Worm (Caenorhabditis elegans) whole organism, L4 larva: ENCODE measurements around the gene Y7A5A.20.

Experiments
- D1046.2 ChIP-seq: fragments of 200-800 bp; sonication (Bioruptor generic); IDR thresholded peaks from 2 replicates; pipeline ENCODE4 v1.3.6; 2022; ENCODE audit warnings: missing genetic modification characterization, missing compliant biosample characterization
- F10B5.3 ChIP-seq: sonication (generic microtip); optimal IDR thresholded peaks from 2 replicates; lab custom pipeline; 2016; ENCODE audit warnings: mild to moderate bottlenecking, missing genetic modification characterization, missing compliant biosample characterization
- F26F4.8 ChIP-seq: fragments of 200-800 bp; sonication (Bioruptor generic); conservative IDR thresholded peaks from 2 replicates; pipeline ENCODE4 v1.3.6; 2022; ENCODE audit warnings: missing genetic modification characterization, missing compliant biosample characterization
- F37D6.2 ChIP-seq: sonication (generic microtip); optimal IDR thresholded peaks from 2 replicates; lab custom pipeline; 2016; ENCODE audit warnings: mild to moderate bottlenecking, missing genetic modification characterization, missing compliant biosample characterization
- F44E2.7 ChIP-seq: fragments of 200-800 bp; sonication (Bioruptor generic); IDR thresholded peaks from 2 replicates; pipeline ENCODE4 v2.1.2; 2022; ENCODE audit warnings: missing genetic modification characterization, missing compliant biosample characterization
- F49E8.2 ChIP-seq: sonication (generic microtip); optimal IDR thresholded peaks from 2 replicates; lab custom pipeline; 2016; ENCODE audit warnings: missing compliant biosample characterization, mild to moderate bottlenecking, missing genetic modification characterization, borderline replicate concordance
- R02D3.7 ChIP-seq: fragments of 150-350 bp; sonication (generic microtip); optimal IDR thresholded peaks from 3 replicates; lab custom pipeline; 2014; ENCODE audit warnings: missing biosample characterization, missing genetic modification characterization
- T20F7.1 ChIP-seq: fragments of 200-800 bp; sonication (Bioruptor generic); optimal IDR thresholded peaks from 2 replicates; lab custom pipeline; 2018; ENCODE audit warnings: mild to moderate bottlenecking, missing genetic modification characterization, missing compliant biosample characterization
- T26A8.4 ChIP-seq: fragments of 200-800 bp; sonication (Bioruptor generic); IDR thresholded peaks from 2 replicates; pipeline ENCODE4 v1.3.6; 2022; ENCODE audit warnings: missing genetic modification characterization, missing compliant biosample characterization
- Y105C5A.15 ChIP-seq: fragments of 200-800 bp; sonication (Bioruptor generic); IDR thresholded peaks from 2 replicates; pipeline ENCODE4 v1.3.6; 2022; ENCODE audit warnings: missing genetic modification characterization, missing compliant biosample characterization
- Y48G9A.11 ChIP-seq: fragments of 200-800 bp; sonication (Bioruptor generic); IDR thresholded peaks from 2 replicates; pipeline ENCODE4 v1.3.6; 2022; ENCODE audit warnings: missing genetic modification reagents, missing genetic modification characterization, missing compliant biosample characterization
- Y5F2A.4 ChIP-seq: fragments of 200-800 bp; sonication (Bioruptor generic); optimal IDR thresholded peaks from 2 replicates; lab custom pipeline; 2018; ENCODE audit warnings: mild to moderate bottlenecking, missing genetic modification characterization, missing compliant biosample characterization
- ZK337.2 ChIP-seq: fragments of 200-800 bp; sonication (Bioruptor generic); IDR thresholded peaks from 2 replicates; pipeline ENCODE4 v1.3.6; 2022; ENCODE audit warnings: missing genetic modification reagents, missing genetic modification characterization, missing compliant biosample characterization
- aha-1 ChIP-seq: fragments of 150-350 bp; peaks from one replicate; lab custom pipeline; 2014; ENCODE audit warnings: missing biosample characterization, missing genetic modification characterization
- aly-2 ChIP-seq: sonication (generic microtip); optimal IDR thresholded peaks from 2 replicates; lab custom pipeline; 2018; ENCODE audit warnings: missing biosample characterization, missing genetic modification characterization
- arid-1 ChIP-seq: fragments of 200-800 bp; sonication (Bioruptor generic); conservative IDR thresholded peaks from 2 replicates; pipeline ENCODE4 v1.3.6; 2022; ENCODE audit warnings: missing genetic modification reagents, missing genetic modification characterization, missing compliant biosample characterization
- ceh-20 ChIP-seq: fragments of 200-800 bp; sonication (Bioruptor generic); IDR thresholded peaks from 2 replicates; pipeline ENCODE4 v1.3.6; 2022; ENCODE audit warnings: missing genetic modification reagents, missing genetic modification characterization, missing compliant biosample characterization
- ceh-28 ChIP-seq: fragments of 150-350 bp; optimal IDR thresholded peaks from 2 replicates; lab custom pipeline; 2014; ENCODE audit warnings: missing biosample characterization, missing genetic modification reagents, missing genetic modification characterization
- ceh-32 ChIP-seq: sonication (generic microtip); optimal IDR thresholded peaks from 2 replicates; lab custom pipeline; 2016; ENCODE audit warnings: mild to moderate bottlenecking, missing genetic modification characterization, missing compliant biosample characterization; ENCODE audit not compliant: poor library complexity
- ceh-44 ChIP-seq: fragments of 200-800 bp; sonication (Bioruptor generic); IDR thresholded peaks from 2 replicates; pipeline ENCODE4 v1.3.6; 2022; ENCODE audit warnings: missing genetic modification reagents, missing genetic modification characterization, missing compliant biosample characterization
- ces-1 ChIP-seq: fragments of 150-350 bp; sonication (generic microtip); optimal IDR thresholded peaks from 4 replicates; lab custom pipeline; 2014; ENCODE audit warnings: missing biosample characterization, missing genetic modification reagents, missing genetic modification characterization
- ctbp-1 ChIP-seq: fragments of 200-800 bp; sonication (Bioruptor generic); IDR thresholded peaks from 2 replicates; pipeline ENCODE4 v1.3.6; 2022; ENCODE audit warnings: missing genetic modification reagents, missing genetic modification characterization, missing compliant biosample characterization
- daf-16 ChIP-seq, 3 experiments: sonication (generic microtip); optimal IDR thresholded peaks; 2 replicates each; lab custom pipeline; 2016 to 2017; ENCODE audit warnings: missing genetic modification characterization in 3 of 3, missing genetic modification reagents in 3 of 3, mild to moderate bottlenecking in 2 of 3, missing compliant biosample characterization in 2 of 3, missing biosample characterization in 1 of 3, moderate library complexity in 1 of 3
- dmd-8 ChIP-seq: fragments of 200-800 bp; sonication (Bioruptor generic); IDR thresholded peaks from 2 replicates; pipeline ENCODE4 v1.3.6; 2022; ENCODE audit warnings: missing genetic modification characterization, missing compliant biosample characterization
- duxl-1 ChIP-seq: sonication (generic microtip); optimal IDR thresholded peaks from 2 replicates; lab custom pipeline; 2016; ENCODE audit warnings: mild to moderate bottlenecking, missing genetic modification characterization, moderate library complexity, missing compliant biosample characterization; ENCODE audit not compliant: poor library complexity
- egl-43 ChIP-seq: fragments of 200-800 bp; sonication (Bioruptor generic); IDR thresholded peaks from 2 replicates; pipeline ENCODE4 v1.3.6; 2022; ENCODE audit warnings: missing genetic modification reagents, missing genetic modification characterization, missing compliant biosample characterization
- fkh-10 ChIP-seq: fragments of 150-350 bp; optimal IDR thresholded peaks from 2 replicates; lab custom pipeline; 2014; ENCODE audit warnings: missing biosample characterization, missing genetic modification reagents, missing genetic modification characterization
- fos-1 ChIP-seq: fragments of 150-350 bp; optimal IDR thresholded peaks from 2 replicates; lab custom pipeline; 2014; ENCODE audit warnings: missing biosample characterization, missing genetic modification characterization
- lim-7 ChIP-seq: fragments of 200-800 bp; sonication (Bioruptor generic); IDR thresholded peaks from 2 replicates; pipeline ENCODE4 v1.3.6; 2022; ENCODE audit warnings: missing genetic modification characterization, missing compliant biosample characterization
- lin-1 ChIP-seq: fragments of 200-800 bp; sonication (Bioruptor generic); IDR thresholded peaks from 2 replicates; pipeline ENCODE4 v1.3.6; 2022; ENCODE audit warnings: missing genetic modification reagents, missing genetic modification characterization, missing compliant biosample characterization
- lin-38 ChIP-seq: fragments of 200-800 bp; sonication (Bioruptor generic); IDR thresholded peaks from 2 replicates; pipeline ENCODE4 v1.3.6; 2022; ENCODE audit warnings: missing genetic modification reagents, missing genetic modification characterization, missing compliant biosample characterization
- lir-3 ChIP-seq: sonication (generic microtip); optimal IDR thresholded peaks from 2 replicates; lab custom pipeline; 2016; ENCODE audit warnings: mild to moderate bottlenecking, missing genetic modification characterization, missing compliant biosample characterization
- madf-5 ChIP-seq, 2 experiments: fragments of 200-800 bp; sonication (Bioruptor generic); IDR thresholded peaks; 2 replicates each; pipeline ENCODE4 v1.3.6; 2022; ENCODE audit warnings: missing compliant biosample characterization in 2 of 2, missing genetic modification characterization in 2 of 2
- mes-2 ChIP-seq: sonication (generic microtip); optimal IDR thresholded peaks from 2 replicates; lab custom pipeline; 2016; ENCODE audit warnings: missing genotype, mild to moderate bottlenecking, missing genetic modification characterization, missing compliant biosample characterization; ENCODE audit not compliant: poor library complexity, severe bottlenecking
- mxl-3 ChIP-seq: fragments of 200-800 bp; sonication (Bioruptor generic); optimal IDR thresholded peaks from 2 replicates; lab custom pipeline; 2018; ENCODE audit warnings: mild to moderate bottlenecking, missing genetic modification characterization, missing compliant biosample characterization
- nhr-102 ChIP-seq: sonication (generic microtip); optimal IDR thresholded peaks from 2 replicates; lab custom pipeline; 2016; ENCODE audit warnings: mild to moderate bottlenecking, missing genetic modification characterization, moderate library complexity, missing compliant biosample characterization
- nhr-237 ChIP-seq: sonication (generic microtip); optimal IDR thresholded peaks from 2 replicates; lab custom pipeline; 2017; ENCODE audit warnings: missing biosample characterization, missing genetic modification characterization
- nhr-76 ChIP-seq: fragments of 150-350 bp; optimal IDR thresholded peaks from 2 replicates; lab custom pipeline; 2014; ENCODE audit warnings: missing biosample characterization, missing genetic modification characterization
- pqm-1 ChIP-seq: sonication (generic microtip); optimal IDR thresholded peaks from 2 replicates; lab custom pipeline; 2017; ENCODE audit warnings: missing biosample characterization, missing genetic modification characterization
- rbr-2 ChIP-seq: sonication (generic microtip); optimal IDR thresholded peaks from 2 replicates; lab custom pipeline; 2016; ENCODE audit warnings: missing genotype, missing genetic modification characterization, missing compliant biosample characterization
- spr-1 ChIP-seq: sonication (generic microtip); optimal IDR thresholded peaks from 2 replicates; lab custom pipeline; 2016; ENCODE audit warnings: mild to moderate bottlenecking, missing genetic modification characterization, missing compliant biosample characterization
- spr-3 ChIP-seq: fragments of 200-800 bp; sonication (Bioruptor generic); optimal IDR thresholded peaks from 2 replicates; lab custom pipeline; 2018; ENCODE audit warnings: mild to moderate bottlenecking, missing genetic modification characterization, missing compliant biosample characterization
- tag-97 ChIP-seq: fragments of 200-800 bp; sonication (Bioruptor generic); IDR thresholded peaks from 2 replicates; pipeline ENCODE4 v1.3.6; 2022; ENCODE audit warnings: missing genetic modification characterization, missing compliant biosample characterization
- unc-130 ChIP-seq: sonication (generic microtip); optimal IDR thresholded peaks from 2 replicates; lab custom pipeline; 2016; ENCODE audit warnings: missing genetic modification reagents, missing genetic modification characterization, missing compliant biosample characterization
- unc-39 ChIP-seq: sonication (generic microtip); optimal IDR thresholded peaks from 2 replicates; lab custom pipeline; 2017; ENCODE audit warnings: missing biosample characterization, missing genetic modification characterization
- unc-62 ChIP-seq, 3 experiments: fragments of 150-350 bp in 1 of 3; sonication (generic microtip); optimal IDR thresholded peaks in 2 of 3; peaks in 1 of 3; 1 replicate in 1 of 3; 2 replicates in 2 of 3; lab custom pipeline; 2014 to 2017; ENCODE audit warnings: missing biosample characterization in 3 of 3, missing genetic modification characterization in 3 of 3, missing genetic modification reagents in 3 of 3, missing genotype in 1 of 3
- zfp-3 ChIP-seq: fragments of 200-800 bp; sonication (Bioruptor generic); conservative IDR thresholded peaks from 2 replicates; pipeline ENCODE4 v1.3.6; 2022; ENCODE audit warnings: missing genetic modification reagents, missing genetic modification characterization, missing compliant biosample characterization
- zip-11 ChIP-seq: fragments of 200-800 bp; sonication (Bioruptor generic); IDR thresholded peaks from 2 replicates; pipeline ENCODE4 v1.3.6; 2022; ENCODE audit warnings: missing genetic modification characterization, missing compliant biosample characterization
- ztf-11 ChIP-seq: fragments of 150-350 bp; optimal IDR thresholded peaks from 2 replicates; lab custom pipeline; 2014; ENCODE audit warnings: missing biosample characterization, missing genetic modification characterization
- ztf-7 ChIP-seq: fragments of 150-350 bp; optimal IDR thresholded peaks from 2 replicates; lab custom pipeline; 2014; ENCODE audit warnings: missing biosample characterization, missing genetic modification characterization

Y7A5A.20 gene

DNA sequence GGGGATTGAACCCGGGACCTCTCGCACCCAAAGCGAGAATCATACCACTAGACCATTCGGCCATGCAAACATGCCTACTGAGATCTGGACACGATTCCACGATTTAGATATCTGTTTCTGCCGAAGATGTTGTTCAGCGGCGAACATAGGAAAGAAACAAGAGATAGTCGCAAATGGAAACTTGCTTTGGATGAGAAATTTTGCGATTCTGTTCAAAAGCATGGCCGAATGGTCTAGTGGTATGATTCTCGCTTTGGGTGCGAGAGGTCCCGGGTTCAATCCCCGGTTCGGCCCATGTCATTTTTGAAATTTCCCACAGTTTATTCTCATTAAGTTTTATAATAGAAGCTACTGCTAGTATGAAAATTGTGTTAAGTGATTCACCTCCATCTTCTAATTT, 31.5 kb upstream of the Y7A5A.20 start (continued):
- TF ChIP-seq tag-97 (GFP tag; lab: Robert Waterston, UW) (no peak), unc-39 (no peak), ztf-7 (tag; lab: Kevin White, UChicago) (no peak), ceh-28 (no peak), F49E8.2 (tag; lab: Kevin White, UChicago) (no peak), duxl-1 (tag; lab: Kevin White, UChicago) (peak; percentile 33), nhr-76 (tag; lab: Kevin White, UChicago) (no peak), egl-43 (GFP tag; lab: Robert Waterston, UW) (peak; percentile 74), ceh-44 (GFP tag; lab: Robert Waterston, UW) (no peak), unc-130 (GFP tag; lab: Kevin White, UChicago) (no peak), lir-3 (tag; lab: Kevin White, UChicago) (no peak), ZK337.2 (GFP tag; lab: Robert Waterston, UW) (peak; percentile 41; the same call in 1 of the 2 replicates), spr-1 (tag; lab: Kevin White, UChicago) (no peak), daf-16 (GFP tag; optimal IDR thresholded peaks at IDR 0.05; lab: Kevin White, UChicago) (no peak), daf-16 (tag; optimal IDR thresholded peaks at IDR 0.05; lab: Kevin White, UChicago) (no peak), T20F7.1 (GFP tag; lab: Kevin White, UChicago) (no peak), T26A8.4 (GFP tag; lab: Robert Waterston, UW) (peak; percentile 67; the same call in 1 of the 2 replicates), R02D3.7 (no peak), D1046.2 (GFP tag; lab: Robert Waterston, UW) (0 out of 2 replicates have a peak, but pooled peaks have one; percentile 24), spr-3 (GFP tag; lab: Kevin White, UChicago) (peak; percentile 21), ces-1 (GFP tag; lab: Kevin White, UChicago) (no peak), zip-11 (no peak), ctbp-1 (GFP tag; lab: Robert Waterston, UW) (0 out of 2 replicates have a peak, but pooled peaks have one; percentile 16), lin-38 (no peak), F44E2.7 (GFP tag; lab: Robert Waterston, UW) (no peak), lim-7 (GFP tag; lab: Robert Waterston, UW) (0 out of 2 replicates have a peak, but pooled peaks have one; percentile 56), fkh-10 (GFP tag; lab: Kevin White, UChicago) (no peak), rbr-2 (tag; lab: Kevin White, UChicago) (peak; percentile 21), aly-2 (tag; lab: Kevin White, UChicago) (no peak), Y105C5A.15 (GFP tag; lab: Robert Waterston, UW) (no peak), pqm-1 (tag; lab: Kevin White, UChicago) (no peak), Y48G9A.11 (GFP tag; lab: Robert Waterston, UW) (0 out of 2 replicates have a peak, but pooled peaks have one; percentile 26), ceh-32 (no peak), dmd-8 (no peak), mes-2 (no peak), ztf-11 (tag; lab: Kevin White, UChicago) (no peak), lin-1 (0 out of 2 replicates have a peak, but pooled peaks have one; percentile 31), F26F4.8 (GFP tag; lab: Robert Waterston, UW) (no peak), F10B5.3 (no peak), zfp-3 (GFP tag; lab: Robert Waterston, UW) (no peak), mxl-3 (GFP tag; lab: Kevin White, UChicago) (peak; percentile 15), nhr-102 (tag; lab: Kevin White, UChicago) (peak; percentile 42), aha-1 (tag; lab: Kevin White, UChicago) (peak; percentile 88), arid-1 (GFP tag; lab: Robert Waterston, UW) (no peak), Y5F2A.4 (GFP tag; lab: Kevin White, UChicago) (no peak), F37D6.2 (tag; lab: Kevin White, UChicago) (no peak), ceh-20 (GFP tag; lab: Robert Waterston, UW) (no peak), fos-1 (tag; lab: Kevin White, UChicago) (no peak), nhr-237 (tag; lab: Kevin White, UChicago) (no peak), madf-5 (GFP tag; IDR thresholded peaks at IDR 0.05; lab: Robert Waterston, UW) (0 out of 4 replicates have a peak, but pooled peaks of 1 of the 2 experiments have one; percentile 30), unc-62 (GFP tag; optimal IDR thresholded peaks at IDR 0.05 in 1 of 2; lab: Kevin White, UChicago) (peak in 1 of 2 experiments; percentile 85), unc-62 (tag; optimal IDR thresholded peaks at IDR 0.05; lab: Kevin White, UChicago) (no peak)
